Worm (Caenorhabditis elegans) whole organism, midembryonic: ENCODE data around the gene F01G10.6.

Experiments used
- cog-1 ChIP-seq: sonication (generic microtip); optimal IDR thresholded peaks from 2 replicates; lab custom pipeline; 2016; ENCODE audit warnings: missing genetic modification characterization, missing compliant biosample characterization
- flt-1 ChIP-seq: fragments of 200-800 bp; sonication (Bioruptor generic); IDR thresholded peaks from 2 replicates; pipeline ENCODE4 v1.3.6; 2022; ENCODE audit warnings: missing genetic modification characterization, missing compliant biosample characterization
- med-1 ChIP-seq: sonication (generic microtip); optimal IDR thresholded peaks from 2 replicates; lab custom pipeline; 2017; ENCODE audit warnings: missing genetic modification characterization, mild to moderate bottlenecking, missing compliant biosample characterization, antibody characterized with exemption, missing genetic modification reagents; ENCODE audit not compliant: insufficient read depth
- ref-1 ChIP-seq: fragments of 200-800 bp; sonication (Bioruptor generic); conservative IDR thresholded peaks from 2 replicates; pipeline ENCODE4 v1.3.6; 2022; ENCODE audit warnings: missing genetic modification reagents, missing genetic modification characterization, missing compliant biosample characterization
- ztf-23 ChIP-seq: fragments of 200-800 bp; sonication (Bioruptor generic); IDR thresholded peaks from 2 replicates; pipeline ENCODE4 v1.3.6; 2022; ENCODE audit warnings: missing genetic modification reagents, missing genetic modification characterization, missing compliant biosample characterization

DNA sequence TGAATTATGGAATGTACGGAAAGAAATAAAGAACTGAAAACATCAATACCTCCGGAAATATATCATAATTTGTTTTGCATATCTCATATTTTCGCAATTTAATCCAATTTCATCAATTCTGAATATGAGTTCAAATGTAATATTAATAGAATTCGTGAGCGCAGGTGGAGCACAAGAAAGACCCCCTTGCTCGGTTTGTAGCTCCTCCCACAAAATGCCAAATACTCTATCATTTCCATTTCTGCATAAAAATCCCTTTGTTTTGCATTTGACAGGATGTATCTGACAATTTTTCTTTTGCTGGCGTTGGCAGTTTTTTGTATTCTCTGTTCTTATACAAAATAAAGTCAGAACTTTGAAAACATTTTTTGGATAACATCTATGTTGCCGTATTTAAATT, 47.6 kb upstream of the F01G10.6 start:
- TF ChIP-seq med-1 (GFP tag; lab: Kevin White, UChicago) (no peak), flt-1 (GFP tag; lab: Robert Waterston, UW) (no peak), cog-1 (tag; lab: Kevin White, UChicago) (no peak), ztf-23 (GFP tag; lab: Robert Waterston, UW) (no peak), ref-1 (GFP tag; lab: Robert Waterston, UW) (no peak)
